Worm (Caenorhabditis elegans): ENCODE results near the gene F45C12.17.

Gene F45C12.17

DNA sequence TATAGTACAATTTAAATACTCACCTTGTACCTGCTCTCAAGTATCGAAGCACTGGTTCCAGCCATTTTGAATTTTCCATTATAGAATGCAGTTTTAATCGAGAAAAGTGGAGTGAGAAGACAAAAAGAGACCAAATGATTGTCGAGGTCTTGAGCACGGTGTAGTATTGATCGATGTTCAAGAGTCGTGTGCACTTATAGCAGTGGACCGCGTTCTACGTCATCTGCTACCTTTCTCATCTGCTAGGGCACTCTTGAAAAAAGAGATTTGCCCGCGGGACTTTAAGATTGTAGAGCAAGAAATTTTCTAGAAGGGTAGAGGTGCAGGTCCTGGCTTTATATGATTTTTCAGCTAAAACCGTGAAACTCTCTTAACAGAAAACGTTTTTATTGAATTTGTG is 33.1 kb upstream of the F45C12.17 start, which contains the start of gene fbxc-21:
TSS of gene fbxc-21 (minus strand) at position 101 of the 400 bp plus-strand sequence.
- TF ChIP-seq ceh-9 (tag; optimal IDR thresholded peaks at IDR 0.05) (no peak), lin-39 (tag; optimal IDR thresholded peaks at IDR 0.05) (no peak), ztf-11 (tag; optimal IDR thresholded peaks at IDR 0.05) (no peak), nhr-237 (tag; optimal IDR thresholded peaks at IDR 0.05) (no peak), nhr-25 (tag; optimal IDR thresholded peaks at IDR 0.05) (no peak), egl-5 (tag; optimal IDR thresholded peaks at IDR 0.05) (no peak), ama-1 (optimal IDR thresholded peaks at IDR 0.05) (no peak), fos-1 (tag; optimal IDR thresholded peaks at IDR 0.05) (no peak), nhr-12 (tag; optimal IDR thresholded peaks at IDR 0.05) (no peak), pqm-1 (tag; optimal IDR thresholded peaks at IDR 0.05) (no peak), aly-2 (tag; optimal IDR thresholded peaks at IDR 0.05) (no peak), lin-15B (tag; optimal IDR thresholded peaks at IDR 0.05) (no peak), unc-62 (GFP tag; optimal IDR thresholded peaks at IDR 0.05) (no peak), nhr-43 (tag; optimal IDR thresholded peaks at IDR 0.05; ENCODE audit: poor library complexity, severe bottlenecking) (no peak)

DNA sequence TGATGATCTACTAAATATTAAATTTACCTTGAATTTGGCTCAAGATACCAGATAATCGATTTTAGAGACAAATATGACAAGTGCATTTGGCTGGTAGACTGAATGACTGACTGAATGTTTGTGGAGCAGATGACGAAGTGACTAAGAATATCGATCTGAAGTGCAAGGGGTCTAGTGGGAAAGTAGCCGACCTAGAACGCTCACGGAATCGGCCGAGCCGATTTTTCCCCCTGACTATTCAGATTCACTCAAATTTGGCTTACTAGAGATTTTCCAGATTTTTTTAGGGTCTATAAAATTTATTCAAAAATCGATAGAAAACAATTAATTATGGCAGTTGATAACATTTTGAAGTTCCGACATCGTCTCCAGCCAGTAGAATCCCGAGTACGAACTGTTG is 31.4 kb upstream of the F45C12.17 start, which contains the start of gene fbxc-26:
TSS of gene fbxc-26 (minus strand) at position 101 of the 400 bp plus-strand sequence.
- TF ChIP-seq elt-3 (tag; optimal IDR thresholded peaks at IDR 0.05) (no peak), egl-5 (tag; optimal IDR thresholded peaks at IDR 0.05) (no peak), nhr-12 (tag; optimal IDR thresholded peaks at IDR 0.05) (no peak), hmg-11 (tag; optimal IDR thresholded peaks at IDR 0.05) (no peak), pha-4 (tag; optimal IDR thresholded peaks at IDR 0.05) (no peak), mdl-1 (tag; optimal IDR thresholded peaks at IDR 0.05) (no peak), zag-1 (tag; optimal IDR thresholded peaks at IDR 0.05) (no peak), ama-1 (optimal IDR thresholded peaks at IDR 0.05) (no peak), unc-62 (GFP tag; optimal IDR thresholded peaks at IDR 0.05) (no peak), ceh-9 (tag; optimal IDR thresholded peaks at IDR 0.05) (no peak), tbx-2 (tag; optimal IDR thresholded peaks at IDR 0.05) (no peak), elt-1 (tag; optimal IDR thresholded peaks at IDR 0.05) (no peak), mml-1 (tag; optimal IDR thresholded peaks at IDR 0.05) (no peak), fkh-10 (GFP tag; optimal IDR thresholded peaks at IDR 0.05) (no peak), pqm-1 (tag; optimal IDR thresholded peaks at IDR 0.05) (no peak), daf-12 (tag; optimal IDR thresholded peaks at IDR 0.05) (no peak)

DNA sequence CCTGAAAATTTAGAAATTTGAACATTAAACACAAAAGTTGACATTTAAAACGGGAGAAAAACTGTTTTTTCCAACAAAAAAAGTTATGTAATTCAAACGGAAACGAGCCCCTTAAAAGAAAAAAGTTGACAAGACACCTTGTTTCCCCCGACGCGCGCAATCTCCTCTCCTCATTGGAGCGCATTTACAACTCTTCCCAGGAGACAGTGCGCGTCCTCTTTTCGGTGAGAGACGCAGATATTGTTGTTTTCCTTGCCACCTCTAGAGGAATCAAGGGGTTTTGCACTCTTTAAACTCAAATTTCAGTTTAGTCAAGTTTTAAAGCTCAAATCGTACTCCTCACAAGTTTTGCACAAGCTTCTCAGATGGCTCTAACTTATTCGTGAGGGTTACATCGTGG is 30.1 kb upstream of the F45C12.17 start, which contains the start of gene F58E1.13:
TSS of gene F58E1.13 (minus strand) at position 12 of the 400 bp plus-strand sequence.
- no peak for TF ChIP-seq nhr-23 (tag; optimal IDR thresholded peaks at IDR 0.05)
- TF ChIP-seq skn-1 (tag; optimal IDR thresholded peaks at IDR 0.05), result no peak
- no peak for TF ChIP-seq eor-1 (tag; optimal IDR thresholded peaks at IDR 0.05)
- no peak for TF ChIP-seq nfya-1 (tag; optimal IDR thresholded peaks at IDR 0.05; ENCODE audit: insufficient read depth)
- no peak for TF ChIP-seq lin-39 (tag; optimal IDR thresholded peaks at IDR 0.05)
- TF ChIP-seq ceh-82 (tag; optimal IDR thresholded peaks at IDR 0.05), result no peak
- no peak for TF ChIP-seq hmg-11 (tag; optimal IDR thresholded peaks at IDR 0.05)
- TF ChIP-seq nhr-237 (tag; optimal IDR thresholded peaks at IDR 0.05), result no peak
- TF ChIP-seq daf-12 (tag; optimal IDR thresholded peaks at IDR 0.05), result no peak
- no peak for TF ChIP-seq mml-1 (tag; optimal IDR thresholded peaks at IDR 0.05)
- no peak for TF ChIP-seq ztf-11 (tag; optimal IDR thresholded peaks at IDR 0.05)
- TF ChIP-seq pha-4 (tag; optimal IDR thresholded peaks at IDR 0.05), result no peak
- no peak for TF ChIP-seq unc-62 (GFP tag; optimal IDR thresholded peaks at IDR 0.05)
- no peak for TF ChIP-seq fkh-10 (GFP tag; optimal IDR thresholded peaks at IDR 0.05)
- TF ChIP-seq nhr-43 (tag; optimal IDR thresholded peaks at IDR 0.05; ENCODE audit: poor library complexity, severe bottlenecking), result no peak
- TF ChIP-seq pqm-1 (tag; optimal IDR thresholded peaks at IDR 0.05), result no peak
- TF ChIP-seq nhr-28 (tag; optimal IDR thresholded peaks at IDR 0.05), result no peak
- no peak for TF ChIP-seq ceh-28 (tag; optimal IDR thresholded peaks at IDR 0.05)
- TF ChIP-seq jun-1 (tag; optimal IDR thresholded peaks at IDR 0.05), result no peak

DNA sequence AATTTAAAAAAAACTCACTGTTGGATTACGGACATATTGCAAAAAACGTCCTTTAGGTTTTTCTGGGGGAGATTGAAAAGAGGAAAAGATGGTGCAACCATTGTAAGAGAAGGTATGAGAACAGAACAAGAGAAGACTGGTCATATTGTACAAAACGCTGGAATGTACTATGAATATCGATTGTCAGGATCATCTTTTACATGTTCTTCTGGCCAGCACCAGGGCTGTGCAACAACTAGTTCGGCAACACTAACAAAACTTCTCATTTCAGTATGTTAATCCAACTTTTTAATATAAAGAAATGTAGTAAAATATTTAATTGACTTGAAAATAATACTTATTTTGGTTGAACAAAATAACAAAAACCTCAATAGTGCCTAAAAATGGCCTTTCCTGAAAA is 22.5 kb upstream of the F45C12.17 start, which contains the start of gene fbxb-47:
TSS of gene fbxb-47 (minus strand) at position 101 of the 400 bp plus-strand sequence.
- TF ChIP-seq zag-1 (tag; optimal IDR thresholded peaks at IDR 0.05), result no peak
- TF ChIP-seq lsy-12 (tag; optimal IDR thresholded peaks at IDR 0.05), result no peak
- no peak for TF ChIP-seq nhr-237 (tag; optimal IDR thresholded peaks at IDR 0.05)
- TF ChIP-seq ZK546.5 (tag; optimal IDR thresholded peaks at IDR 0.05), result no peak
- TF ChIP-seq nfya-1 (tag; optimal IDR thresholded peaks at IDR 0.05; ENCODE audit: insufficient read depth), result no peak

DNA sequence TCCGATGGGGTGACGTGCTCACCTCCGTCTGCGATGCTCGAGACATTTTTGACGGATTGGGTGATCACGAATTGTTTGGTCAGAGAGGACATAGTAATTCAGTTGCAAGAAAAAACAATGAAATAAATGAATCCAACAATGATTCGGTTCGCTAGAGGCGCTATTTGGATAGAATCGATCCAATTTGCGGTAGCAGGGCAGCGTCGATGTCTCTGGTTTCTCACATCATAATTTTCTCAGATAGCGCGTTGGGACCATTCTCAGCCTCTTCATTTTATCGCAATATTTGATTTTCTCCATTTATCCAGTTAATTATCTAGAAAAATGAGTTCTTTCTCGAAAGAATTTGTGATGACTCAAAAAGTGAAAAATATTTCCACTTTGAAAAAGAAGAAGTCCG is 19.5 kb upstream of the F45C12.17 start, which contains the start of gene sdz-18:
TSS of gene sdz-18 (minus strand) at position 101 of the 400 bp plus-strand sequence.
- no peak for TF ChIP-seq R02D3.7 (tag; optimal IDR thresholded peaks at IDR 0.05)

Measured in whole organism, L3 larva.